Fruit fly (Drosophila melanogaster) whole organism, embryonic: ENCODE results near the gene CG11723.
A peak's percentile ranks its signal among the peaks of the same experiment; 100 is the strongest.

ENCODE experiments used
- Bgb ChIP-seq: fragments of 200-800 bp; sonication (Bioruptor generic); IDR thresholded peaks from 2 replicates; pipeline ENCODE4 v1.3.6; 2022; ENCODE audit warnings: missing biosample characterization, missing genetic modification characterization; ENCODE audit not compliant: partially characterized antibody
- CG10209 ChIP-seq: fragments of 200-800 bp; sonication (Bioruptor generic); optimal IDR thresholded peaks from 3 replicates; lab custom pipeline; 2017; ENCODE audit warnings: missing biosample characterization, mild to moderate bottlenecking, missing genetic modification characterization, missing genetic modification reagents
- CG10274 ChIP-seq: fragments of 200-800 bp; sonication (Bioruptor generic); optimal IDR thresholded peaks from 3 replicates; lab custom pipeline; 2017; ENCODE audit warnings: missing biosample characterization, mild to moderate bottlenecking, missing genetic modification characterization
- CG10366 ChIP-seq: fragments of 200-800 bp; sonication (Bioruptor generic); IDR thresholded peaks from 2 replicates; pipeline ENCODE4 v1.3.6; 2022; ENCODE audit warnings: missing biosample characterization, missing genetic modification characterization
- CG11504 ChIP-seq: fragments of 200-800 bp; sonication (Bioruptor generic); optimal IDR thresholded peaks from 3 replicates; lab custom pipeline; 2019; ENCODE audit warnings: missing biosample characterization, mild to moderate bottlenecking, missing genetic modification characterization, moderate library complexity
- CG11560 ChIP-seq: fragments of 200-800 bp; sonication (Bioruptor generic); IDR thresholded peaks from 3 replicates; pipeline ENCODE4 v1.3.6; 2022; ENCODE audit warnings: missing biosample characterization, missing genetic modification characterization
- CG12104 ChIP-seq: fragments of 200-800 bp; sonication (Bioruptor generic); optimal IDR thresholded peaks from 3 replicates; lab custom pipeline; 2016; ENCODE audit warnings: missing biosample characterization, missing genetic modification characterization
- CG12391 ChIP-seq: fragments of 200-800 bp; sonication (Bioruptor generic); optimal IDR thresholded peaks from 3 replicates; lab custom pipeline; 2018; ENCODE audit warnings: missing biosample characterization, mild to moderate bottlenecking, missing genetic modification characterization, moderate library complexity
- CG13123 ChIP-seq: fragments of 200-800 bp; sonication (Bioruptor generic); optimal IDR thresholded peaks from 2 replicates; lab custom pipeline; 2016; ENCODE audit warnings: missing biosample characterization, missing genetic modification characterization
- CG14965 ChIP-seq: fragments of 200-800 bp; sonication (Bioruptor generic); optimal IDR thresholded peaks from 2 replicates; lab custom pipeline; 2016; ENCODE audit warnings: missing biosample characterization, missing genetic modification characterization, borderline replicate concordance
- CG15073 ChIP-seq: fragments of 200-800 bp; sonication (Bioruptor generic); optimal IDR thresholded peaks from 2 replicates; lab custom pipeline; 2016; ENCODE audit warnings: missing biosample characterization, missing genetic modification characterization
- CG1529 ChIP-seq: fragments of 200-800 bp; sonication (Bioruptor generic); optimal IDR thresholded peaks from 3 replicates; lab custom pipeline; 2018; ENCODE audit warnings: missing biosample characterization, missing genetic modification characterization
- CG15479 ChIP-seq: fragments of 200-800 bp; sonication (Bioruptor generic); optimal IDR thresholded peaks from 3 replicates; lab custom pipeline; 2019; ENCODE audit warnings: missing biosample characterization, mild to moderate bottlenecking, missing genetic modification characterization, moderate library complexity
- CG17568 ChIP-seq: fragments of 200-800 bp; sonication (Bioruptor generic); optimal IDR thresholded peaks from 2 replicates; lab custom pipeline; 2018; ENCODE audit warnings: missing biosample characterization, mild to moderate bottlenecking, missing genetic modification characterization, moderate library complexity
- CG18262 ChIP-seq: fragments of 200-800 bp; optimal IDR thresholded peaks from 3 replicates; lab custom pipeline; 2019; ENCODE audit warnings: missing biosample characterization, mild to moderate bottlenecking, missing genetic modification characterization, moderate library complexity
- CG1832 ChIP-seq: fragments of 200-800 bp; sonication (Bioruptor generic); optimal IDR thresholded peaks from 2 replicates; lab custom pipeline; 2017; ENCODE audit warnings: missing biosample characterization, mild to moderate bottlenecking, missing genetic modification characterization, inconsistent platforms
- CG18764 ChIP-seq: fragments of 200-800 bp; sonication (Bioruptor generic); optimal IDR thresholded peaks from 3 replicates; lab custom pipeline; 2016; ENCODE audit warnings: missing biosample characterization, missing genetic modification characterization
- CG2116 ChIP-seq: fragments of 200-800 bp; sonication (Bioruptor generic); optimal IDR thresholded peaks from 3 replicates; lab custom pipeline; 2018; ENCODE audit warnings: missing biosample characterization, mild to moderate bottlenecking, missing genetic modification characterization
- CG2199 ChIP-seq: fragments of 200-800 bp; sonication (Bioruptor generic); IDR thresholded peaks from 3 replicates; pipeline ENCODE4 v1.3.6; 2022; ENCODE audit warnings: missing biosample characterization, missing genetic modification characterization
- CG30403 ChIP-seq: fragments of 200-800 bp; sonication (Bioruptor generic); optimal IDR thresholded peaks from 3 replicates; lab custom pipeline; 2016; ENCODE audit warnings: missing biosample characterization, missing genetic modification characterization
- CG32767 ChIP-seq: fragments of 200-800 bp; sonication (Bioruptor generic); IDR thresholded peaks from 2 replicates; pipeline ENCODE4 v1.3.6; 2022; ENCODE audit warnings: missing biosample characterization, missing genetic modification characterization
- CG42726 ChIP-seq: fragments of 200-800 bp; sonication (Bioruptor generic); IDR thresholded peaks from 2 replicates; pipeline ENCODE4 v1.3.6; 2022; ENCODE audit warnings: missing biosample characterization, missing genetic modification characterization; ENCODE audit not compliant: partially characterized antibody
- CG4707 ChIP-seq: fragments of 200-800 bp; sonication (Bioruptor generic); optimal IDR thresholded peaks from 2 replicates; lab custom pipeline; 2018; ENCODE audit warnings: missing biosample characterization, mild to moderate bottlenecking, missing genetic modification characterization, moderate library complexity
- CG4820 ChIP-seq: fragments of 200-800 bp; sonication (Bioruptor generic); optimal IDR thresholded peaks from 3 replicates; lab custom pipeline; 2016; ENCODE audit warnings: missing biosample characterization, missing genetic modification characterization
- CG6654 ChIP-seq: fragments of 200-800 bp; sonication (Bioruptor generic); optimal IDR thresholded peaks from 2 replicates; lab custom pipeline; 2017; ENCODE audit warnings: missing biosample characterization, mild to moderate bottlenecking, missing genetic modification characterization
- CG6791 ChIP-seq: fragments of 200-800 bp; sonication (Bioruptor generic); IDR thresholded peaks from 3 replicates; pipeline ENCODE4 v1.3.6; 2022; ENCODE audit warnings: missing biosample characterization, missing genetic modification characterization; ENCODE audit not compliant: partially characterized antibody
- CG7839 ChIP-seq: fragments of 200-800 bp; sonication (Bioruptor generic); optimal IDR thresholded peaks from 3 replicates; lab custom pipeline; 2018; ENCODE audit warnings: missing biosample characterization, mild to moderate bottlenecking, missing genetic modification characterization, moderate library complexity
- CG7987 ChIP-seq: fragments of 200-800 bp; sonication (Bioruptor generic); optimal IDR thresholded peaks from 2 replicates; lab custom pipeline; 2018; ENCODE audit warnings: missing biosample characterization, mild to moderate bottlenecking, missing genetic modification characterization, moderate library complexity
- CG9932 ChIP-seq: fragments of 200-800 bp; sonication (Bioruptor generic); IDR thresholded peaks from 2 replicates; pipeline ENCODE4 v1.3.6; 2022; ENCODE audit warnings: missing biosample characterization, missing genetic modification characterization
- Drgx ChIP-seq: fragments of 200-800 bp; sonication (Bioruptor generic); IDR thresholded peaks from 2 replicates; pipeline ENCODE4 v1.3.6; 2022; ENCODE audit warnings: missing biosample characterization, missing genetic modification characterization
- Hey ChIP-seq: fragments of 200-800 bp; sonication (Bioruptor generic); optimal IDR thresholded peaks from 3 replicates; lab custom pipeline; 2018; ENCODE audit warnings: missing biosample characterization, mild to moderate bottlenecking, missing genetic modification characterization
- HmgD ChIP-seq: fragments of 200-800 bp; sonication (Bioruptor generic); optimal IDR thresholded peaks from 3 replicates; lab custom pipeline; 2016; ENCODE audit warnings: missing biosample characterization, missing genetic modification characterization
- Hr39 ChIP-seq: fragments of >200 bp; optimal IDR thresholded peaks from 2 replicates; lab custom pipeline; 2017
- NFAT ChIP-seq: fragments of 200-800 bp; sonication (Bioruptor generic); IDR thresholded peaks from 2 replicates; pipeline ENCODE4 v1.3.6; 2022; ENCODE audit warnings: missing biosample characterization, missing genetic modification characterization
- Sin3A ChIP-seq: fragments of >200 bp; optimal IDR thresholded peaks from 2 replicates; lab custom pipeline; 2018
- Taf1 ChIP-seq: fragments of 200-800 bp; sonication (Bioruptor generic); IDR thresholded peaks from 2 replicates; pipeline ENCODE4 v1.3.6; 2022; ENCODE audit warnings: missing biosample characterization, missing genetic modification characterization
- Usf ChIP-seq: fragments of 200-800 bp; sonication (Bioruptor generic); optimal IDR thresholded peaks from 2 replicates; lab custom pipeline; 2017; ENCODE audit warnings: missing genotype, missing biosample characterization, missing genetic modification characterization
- bbx ChIP-seq: fragments of 200-800 bp; sonication (Bioruptor generic); IDR thresholded peaks from 2 replicates; pipeline ENCODE4 v1.3.6; 2022; ENCODE audit warnings: missing biosample characterization, missing genetic modification characterization; ENCODE audit not compliant: partially characterized antibody
- caup ChIP-seq: fragments of 200-800 bp; sonication (Bioruptor generic); optimal IDR thresholded peaks from 3 replicates; lab custom pipeline; 2017; ENCODE audit warnings: missing biosample characterization, mild to moderate bottlenecking, missing genetic modification characterization, moderate library complexity; ENCODE audit not compliant: severe bottlenecking
- exex ChIP-seq: fragments of 200-800 bp; sonication (Bioruptor generic); optimal IDR thresholded peaks from 4 replicates; lab custom pipeline; 2018; ENCODE audit warnings: missing biosample characterization, mild to moderate bottlenecking, missing genetic modification characterization, moderate library complexity
- gt ChIP-seq: fragments of 200-800 bp; sonication (Bioruptor generic); IDR thresholded peaks from 2 replicates; pipeline ENCODE4 v1.3.6; 2022; ENCODE audit warnings: missing biosample characterization, missing genetic modification characterization
- kay ChIP-seq: fragments of 200-800 bp; sonication (Bioruptor generic); optimal IDR thresholded peaks from 2 replicates; lab custom pipeline; 2016; ENCODE audit warnings: missing biosample characterization, missing genetic modification characterization
- lab ChIP-seq: fragments of 200-800 bp; sonication (Bioruptor generic); optimal IDR thresholded peaks from 3 replicates; lab custom pipeline; 2017; ENCODE audit warnings: missing biosample characterization, missing genetic modification characterization, mild to moderate bottlenecking, moderate library complexity, missing genetic modification reagents
- odd ChIP-seq: fragments of 200-800 bp; sonication (Bioruptor generic); optimal IDR thresholded peaks from 2 replicates; lab custom pipeline; 2017; ENCODE audit warnings: missing biosample characterization, mild to moderate bottlenecking, missing genetic modification characterization
- phol ChIP-seq: fragments of 200-800 bp; sonication (Bioruptor generic); optimal IDR thresholded peaks from 3 replicates; lab custom pipeline; 2018; ENCODE audit warnings: missing biosample characterization, mild to moderate bottlenecking, missing genetic modification characterization, moderate library complexity
- repo ChIP-seq: fragments of 200-800 bp; sonication (Bioruptor generic); optimal IDR thresholded peaks from 2 replicates; lab custom pipeline; 2016; ENCODE audit warnings: missing biosample characterization, missing genetic modification characterization
- sens-2 ChIP-seq: fragments of 200-800 bp; sonication (Bioruptor generic); IDR thresholded peaks from 2 replicates; pipeline ENCODE4 v1.3.6; 2022; ENCODE audit warnings: missing biosample characterization, missing genetic modification characterization
- vfl ChIP-seq: fragments of 200-800 bp; sonication (Bioruptor generic); optimal IDR thresholded peaks from 2 replicates; lab custom pipeline; 2016; ENCODE audit warnings: missing biosample characterization, missing genetic modification characterization
- vvl ChIP-seq: fragments of 200-800 bp; sonication (Bioruptor generic); IDR thresholded peaks from 2 replicates; pipeline ENCODE4 v1.3.6; 2022; ENCODE audit warnings: missing biosample characterization, missing genetic modification characterization
- wdn ChIP-seq: fragments of 200-800 bp; sonication (Bioruptor generic); IDR thresholded peaks from 2 replicates; pipeline ENCODE4 v1.3.6; 2022; ENCODE audit warnings: missing biosample characterization, missing genetic modification characterization
- zfh2 ChIP-seq: fragments of 200-800 bp; sonication (Bioruptor generic); optimal IDR thresholded peaks from 2 replicates; lab custom pipeline; 2016; ENCODE audit warnings: missing biosample characterization, missing genetic modification characterization

CG11723 gene

dm6 chr2L:2147208-2147607, at the start of gene CG11723, which contains the start of gene Tbcd (continued):
- no peak for TF ChIP-seq CG42726
- TF ChIP-seq Bgb (GFP tag; lab: Robert Waterston, UW), result no peak; the same call in none of the 2 replicates
- peak; percentile 63 for TF ChIP-seq CG6654 (GFP tag; lab: Kevin White, UChicago)
- TF ChIP-seq CG11504 (tag; lab: Kevin White, UChicago), result no peak
- peak; percentile 71 for TF ChIP-seq Taf1 (GFP tag; lab: Robert Waterston, UW)
- TF ChIP-seq CG2199 (GFP tag; lab: Robert Waterston, UW), result peak; percentile 87; the same call in 2 of the 3 replicates
- peak; percentile 77 for TF ChIP-seq Usf (GFP tag; lab: Kevin White, UChicago)
- no peak for TF ChIP-seq CG15479 (GFP tag; lab: Kevin White, UChicago)
- TF ChIP-seq CG15073 (GFP tag; lab: Kevin White, UChicago), result no peak
- TF ChIP-seq CG13123, result peak; percentile 76
- peak; percentile 75 for TF ChIP-seq gt
- no peak for TF ChIP-seq odd (GFP tag; lab: Kevin White, UChicago)
- TF ChIP-seq CG6791 (GFP tag; lab: Robert Waterston, UW), result peak; percentile 42; the same call in 1 of the 3 replicates
- peak; percentile 88 for TF ChIP-seq CG30403 (GFP tag; lab: Kevin White, UChicago)
- peak; percentile 81 for TF ChIP-seq Sin3A (lab: Kevin White, UChicago)
- 0 out of 2 replicates have a peak, but pooled peaks have one; percentile 27 for TF ChIP-seq bbx (GFP tag; lab: Robert Waterston, UW)
- peak; percentile 94 for TF ChIP-seq kay (GFP tag; lab: Kevin White, UChicago)
- TF ChIP-seq CG10209 (GFP tag; lab: Kevin White, UChicago), result no peak
- no peak for TF ChIP-seq Hey (tag; lab: Kevin White, UChicago)
- TF ChIP-seq Drgx (GFP tag; lab: Robert Waterston, UW), result peak; percentile 91
- TF ChIP-seq CG18262 (tag; lab: Kevin White, UChicago), result peak; percentile 85
- peak; percentile 87 for TF ChIP-seq caup
- TF ChIP-seq zfh2 (GFP tag; lab: Kevin White, UChicago), result peak; percentile 90
- TF ChIP-seq CG17568, result no peak
- peak; percentile 82 for TF ChIP-seq HmgD (GFP tag; lab: Kevin White, UChicago)
- TF ChIP-seq CG18764 (GFP tag; lab: Kevin White, UChicago), result peak; percentile 95
- peak; percentile 33 for TF ChIP-seq CG4707 (GFP tag; lab: Kevin White, UChicago)
- peak; percentile 92 for TF ChIP-seq CG12391 (tag; lab: Kevin White, UChicago)
- peak; percentile 97 for TF ChIP-seq vvl (GFP tag; lab: Robert Waterston, UW)
- TF ChIP-seq lab (GFP tag; lab: Kevin White, UChicago), result no peak
- peak; percentile 74 for TF ChIP-seq CG2116 (GFP tag; lab: Kevin White, UChicago)
- no peak for TF ChIP-seq CG14965
- peak; percentile 56; the same call in 1 of the 3 replicates for TF ChIP-seq CG11560 (tag; lab: Robert Waterston, UW)
- peak; percentile 89 for TF ChIP-seq CG32767 (GFP tag; lab: Robert Waterston, UW)
- TF ChIP-seq CG9932 (GFP tag; lab: Robert Waterston, UW), result peak; percentile 90
- peak; percentile 90 for TF ChIP-seq phol (tag; lab: Kevin White, UChicago)
- peak; percentile 86 for TF ChIP-seq NFAT (GFP tag; lab: Robert Waterston, UW)
- peak; percentile 91 for TF ChIP-seq sens-2 (GFP tag; lab: Robert Waterston, UW)
- TF ChIP-seq exex, result no peak
- peak; percentile 30 for TF ChIP-seq CG10274 (GFP tag; lab: Kevin White, UChicago)
- no peak for TF ChIP-seq CG1529 (GFP tag; lab: Kevin White, UChicago)
- TF ChIP-seq CG1832, result no peak
- TF ChIP-seq CG10366, result peak; percentile 95
- TF ChIP-seq wdn (GFP tag; lab: Robert Waterston, UW), result peak; percentile 84
- TF ChIP-seq CG7839, result no peak
- TF ChIP-seq CG12104 (GFP tag; lab: Kevin White, UChicago), result peak; percentile 78
- peak; percentile 73 for TF ChIP-seq repo (GFP tag; lab: Kevin White, UChicago)
- peak; percentile 65 for TF ChIP-seq vfl (GFP tag; lab: Kevin White, UChicago)
- TF ChIP-seq Hr39, result no peak
- peak; percentile 59 for TF ChIP-seq CG7987 (GFP tag; lab: Kevin White, UChicago)
- peak; percentile 83 for TF ChIP-seq CG4820 (GFP tag; lab: Kevin White, UChicago)
